Worm (Caenorhabditis elegans): Measurements from ENCODE around the gene clec-198.

Gene clec-198

DNA sequence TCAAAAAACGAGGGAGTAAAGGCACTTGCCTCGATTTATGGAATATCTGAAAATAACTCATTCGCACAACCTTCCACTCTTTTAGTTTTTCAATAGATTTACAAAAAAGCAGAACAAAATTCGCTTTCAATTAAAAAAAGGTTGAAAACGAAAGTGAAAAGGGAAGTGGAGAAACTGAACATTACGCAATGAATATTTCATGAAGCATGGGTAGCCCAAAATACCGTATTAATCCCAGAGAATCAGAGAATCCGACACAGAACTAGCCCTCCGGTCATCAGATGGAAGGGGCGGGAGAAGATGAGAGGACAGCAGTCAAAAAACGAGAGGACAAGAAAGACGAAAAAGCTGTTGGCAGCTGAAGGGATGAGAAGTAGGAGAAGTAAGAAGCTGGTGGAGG, 24.5 kb downstream of the clec-198 start, which contains the start of gene C30H6.5:
Gene C30H6.5 (plus strand): TSS at position 301 of the 400 bp plus-strand sequence.
- TF ChIP-seq ztf-11 (tag; optimal IDR thresholded peaks at IDR 0.05) = no peak
- no peak for TF ChIP-seq sea-2 (GFP tag; optimal IDR thresholded peaks at IDR 0.05)
- no peak for TF ChIP-seq lin-15B (tag; optimal IDR thresholded peaks at IDR 0.05)
- no peak for TF ChIP-seq eor-1 (tag; optimal IDR thresholded peaks at IDR 0.05)

DNA sequence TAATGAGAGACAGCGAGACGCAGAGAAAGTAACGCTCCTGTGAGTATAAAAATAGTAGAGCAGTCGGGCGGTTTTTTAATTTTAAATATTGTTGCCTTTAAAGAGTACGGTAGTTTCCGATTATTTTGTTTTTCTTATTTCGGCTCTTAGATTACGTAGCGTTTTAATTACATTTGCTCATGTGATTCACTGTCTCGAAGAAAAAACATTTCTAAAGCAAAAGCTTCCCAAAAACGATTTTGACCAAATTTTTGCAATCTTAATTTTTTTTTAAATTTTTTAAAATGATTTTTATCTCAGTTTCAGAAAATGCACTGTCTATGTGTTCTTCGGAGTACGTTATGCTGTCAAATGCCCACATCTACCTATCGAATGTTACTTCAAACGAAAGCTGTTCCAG, 29.2 kb downstream of the clec-198 start, which contains the start of gene haf-1:
Gene haf-1 (plus strand): TSS at position 301 of the 400 bp plus-strand sequence.
- TF ChIP-seq pha-4 (tag; optimal IDR thresholded peaks at IDR 0.05) (peak; percentile 43), nhr-76 (tag; optimal IDR thresholded peaks at IDR 0.05) (no peak), pqm-1 (tag; optimal IDR thresholded peaks at IDR 0.05) (peak; percentile 45)

DNA sequence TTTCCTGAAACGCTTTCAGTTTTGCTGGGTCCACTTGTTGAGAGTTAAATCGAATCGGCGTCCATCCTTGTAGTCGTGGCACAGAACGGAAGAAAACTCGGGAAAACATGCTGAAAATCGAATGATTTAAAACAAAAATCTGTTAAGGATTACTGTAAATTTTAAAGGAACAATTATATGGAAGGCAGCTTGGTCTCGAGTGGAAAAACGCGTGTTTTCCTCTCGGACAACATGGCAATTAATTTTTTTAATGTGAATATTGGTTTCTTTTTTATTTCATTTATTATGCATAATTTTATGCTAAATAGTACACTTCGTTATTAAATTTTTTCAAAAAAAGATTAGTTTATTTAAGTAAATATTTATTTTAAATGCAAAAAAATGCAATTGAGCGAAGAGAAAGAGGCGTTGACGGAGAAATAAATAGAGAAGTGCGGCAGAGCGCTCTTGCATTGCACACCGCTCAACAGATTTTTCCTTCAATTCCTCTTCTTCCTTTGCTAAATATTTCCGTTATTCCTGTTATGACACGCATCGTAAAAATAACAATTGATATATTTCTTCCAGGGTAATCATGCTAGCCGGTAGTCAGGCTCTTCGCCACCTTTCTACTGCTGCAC, 33.2 kb downstream of the clec-198 start, which contains the start of the genes C30H6.9 and dlat-2:
Gene C30H6.9 (minus strand): TSS at position 110 of the 620 bp plus-strand sequence.
Gene dlat-2 (plus strand): TSS at position 566 of the 620 bp plus-strand sequence.
- TF ChIP-seq pqm-1 (tag; optimal IDR thresholded peaks at IDR 0.05) (no peak), nhr-43 (tag; optimal IDR thresholded peaks at IDR 0.05; ENCODE audit: poor library complexity, severe bottlenecking) (no peak), hmg-11 (tag; optimal IDR thresholded peaks at IDR 0.05) (peak; percentile 24), nhr-76 (tag; optimal IDR thresholded peaks at IDR 0.05) (no peak), aly-2 (tag; optimal IDR thresholded peaks at IDR 0.05) (no peak), lin-15B (tag; optimal IDR thresholded peaks at IDR 0.05) (peak; percentile 71), daf-12 (tag; optimal IDR thresholded peaks at IDR 0.05) (no peak), pha-4 (tag; optimal IDR thresholded peaks at IDR 0.05) (peak; percentile 94), R02D3.7 (tag; optimal IDR thresholded peaks at IDR 0.05) (no peak), unc-39 (tag; optimal IDR thresholded peaks at IDR 0.05) (no peak), elt-1 (tag; optimal IDR thresholded peaks at IDR 0.05) (no peak), fos-1 (tag; optimal IDR thresholded peaks at IDR 0.05) (no peak), ceh-28 (tag; optimal IDR thresholded peaks at IDR 0.05) (no peak), nfya-1 (tag; optimal IDR thresholded peaks at IDR 0.05; ENCODE audit: insufficient read depth) (peak; percentile 24), zag-1 (tag; optimal IDR thresholded peaks at IDR 0.05) (no peak), ZK546.5 (tag; optimal IDR thresholded peaks at IDR 0.05) (no peak), nhr-12 (tag; optimal IDR thresholded peaks at IDR 0.05) (no peak), snpc-4 (tag; optimal IDR thresholded peaks at IDR 0.05) (peak; percentile 43), elt-2 (tag; optimal IDR thresholded peaks at IDR 0.05) (peak; percentile 8)

DNA sequence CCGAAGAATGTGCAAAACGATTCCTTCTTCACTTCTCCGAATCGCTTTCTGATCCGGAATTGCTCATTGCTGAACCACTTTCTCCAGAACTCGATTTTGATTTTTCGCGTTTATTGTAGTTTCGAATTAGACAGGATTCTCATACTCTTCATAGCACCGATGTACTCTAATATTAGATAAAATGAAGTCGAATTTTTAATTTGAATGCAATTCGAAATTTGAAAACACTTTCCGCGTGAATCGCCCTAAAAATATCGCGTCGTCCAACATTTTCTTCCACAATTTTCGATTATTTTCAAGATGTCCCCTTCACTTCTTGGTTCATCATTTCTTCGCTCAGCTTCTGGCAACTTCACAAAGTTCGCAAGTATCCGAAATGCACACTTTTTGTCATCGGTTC, 35.1 kb downstream of the clec-198 start, which contains the start of gene C30H6.8:
Gene C30H6.8 (plus strand): TSS at position 301 of the 400 bp plus-strand sequence.
- TF ChIP-seq ztf-4 (tag; optimal IDR thresholded peaks at IDR 0.05) (no peak), ceh-28 (tag; optimal IDR thresholded peaks at IDR 0.05) (no peak), snpc-4 (tag; optimal IDR thresholded peaks at IDR 0.05) (no peak), ceh-82 (tag; optimal IDR thresholded peaks at IDR 0.05) (no peak), unc-39 (tag; optimal IDR thresholded peaks at IDR 0.05) (no peak), mdl-1 (tag; optimal IDR thresholded peaks at IDR 0.05) (no peak), nhr-77 (tag; optimal IDR thresholded peaks at IDR 0.05) (no peak), egl-27 (tag; optimal IDR thresholded peaks at IDR 0.05) (no peak), mml-1 (tag; optimal IDR thresholded peaks at IDR 0.05) (no peak), nhr-12 (tag; optimal IDR thresholded peaks at IDR 0.05) (no peak), nhr-25 (tag; optimal IDR thresholded peaks at IDR 0.05) (no peak)

DNA sequence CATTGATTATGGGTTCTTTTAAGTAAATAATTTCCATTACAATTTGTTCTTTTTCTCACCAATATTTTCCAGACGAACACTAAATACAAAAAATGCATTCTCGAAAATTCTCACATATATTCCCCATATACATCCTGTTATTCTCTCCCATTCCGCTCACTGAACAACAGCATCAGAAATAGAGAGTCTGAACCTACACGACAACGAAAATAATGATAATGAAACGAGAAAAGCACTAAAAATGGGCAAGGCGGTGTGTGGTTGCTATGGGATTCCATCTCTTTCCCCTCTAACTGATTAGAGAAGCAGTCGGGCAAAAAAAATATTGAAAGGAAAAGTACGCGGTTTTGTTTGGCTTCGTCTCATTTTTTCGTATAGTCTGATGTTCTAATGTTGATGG, 36.1 kb downstream of the clec-198 start, which contains the start of gene C30H6.12:
Gene C30H6.12 (plus strand): TSS at position 301 of the 400 bp plus-strand sequence.
- TF ChIP-seq ceh-9 (tag; optimal IDR thresholded peaks at IDR 0.05) = no peak
- TF ChIP-seq ceh-28 (tag; optimal IDR thresholded peaks at IDR 0.05) = no peak
- no peak for TF ChIP-seq elt-1 (tag; optimal IDR thresholded peaks at IDR 0.05)
- no peak for TF ChIP-seq nhr-237 (tag; optimal IDR thresholded peaks at IDR 0.05)
- no peak for TF ChIP-seq nhr-67 (tag; optimal IDR thresholded peaks at IDR 0.05)
- TF ChIP-seq ZK546.5 (tag; optimal IDR thresholded peaks at IDR 0.05) = no peak
- no peak for TF ChIP-seq ama-1 (optimal IDR thresholded peaks at IDR 0.05)
- no peak for TF ChIP-seq lsy-12 (tag; optimal IDR thresholded peaks at IDR 0.05)
- no peak for TF ChIP-seq nhr-76 (tag; optimal IDR thresholded peaks at IDR 0.05)
- TF ChIP-seq tbx-2 (tag; optimal IDR thresholded peaks at IDR 0.05) = no peak
- TF ChIP-seq eor-1 (tag; optimal IDR thresholded peaks at IDR 0.05) = no peak
- TF ChIP-seq skn-1 (tag; optimal IDR thresholded peaks at IDR 0.05) = no peak
- TF ChIP-seq zag-1 (tag; optimal IDR thresholded peaks at IDR 0.05) = no peak
- no peak for TF ChIP-seq fkh-10 (GFP tag; optimal IDR thresholded peaks at IDR 0.05)
- TF ChIP-seq nhr-77 (tag; optimal IDR thresholded peaks at IDR 0.05) = no peak
- TF ChIP-seq ceh-82 (tag; optimal IDR thresholded peaks at IDR 0.05) = no peak
